Worm (Caenorhabditis elegans) whole organism, L2 larva: ENCODE data around the gene gldi-7.

ENCODE experiments used
- F13H6.1 ChIP-seq: sonication (generic microtip); optimal IDR thresholded peaks from 2 replicates; lab custom pipeline; 2016; ENCODE audit warnings: missing genetic modification characterization, missing compliant biosample characterization
- ZK546.5 ChIP-seq: sonication (generic microtip); optimal IDR thresholded peaks from 2 replicates; lab custom pipeline; 2017; ENCODE audit warnings: missing biosample characterization, missing genetic modification characterization
- aly-2 ChIP-seq: fragments of 150-350 bp; optimal IDR thresholded peaks from 2 replicates; lab custom pipeline; 2014; ENCODE audit warnings: missing biosample characterization, missing genetic modification characterization
- egl-27 ChIP-seq: sonication (generic microtip); optimal IDR thresholded peaks from 3 replicates; lab custom pipeline; 2017; ENCODE audit warnings: missing biosample characterization, missing genetic modification reagents, missing genetic modification characterization
- elt-3 ChIP-seq: sonication (generic microtip); optimal IDR thresholded peaks from 2 replicates; lab custom pipeline; 2017; ENCODE audit warnings: missing biosample characterization, missing genetic modification characterization
- mdl-1 ChIP-seq, 2 experiments: fragments of 150-350 bp in 1 of 2; sonication (generic microtip) in 1 of 2; optimal IDR thresholded peaks; 2 replicates each; lab custom pipeline; 2017; ENCODE audit warnings: missing biosample characterization in 2 of 2, missing genetic modification characterization in 2 of 2
- nhr-12 ChIP-seq: fragments of 150-350 bp; optimal IDR thresholded peaks from 2 replicates; lab custom pipeline; 2014; ENCODE audit warnings: missing biosample characterization, missing genetic modification characterization
- nhr-237 ChIP-seq: fragments of 150-350 bp; optimal IDR thresholded peaks from 2 replicates; lab custom pipeline; 2014; ENCODE audit warnings: missing biosample characterization, missing genetic modification characterization
- skn-1 ChIP-seq: sonication (generic microtip); optimal IDR thresholded peaks from 2 replicates; lab custom pipeline; 2017; ENCODE audit warnings: missing biosample characterization, missing genetic modification characterization
- snpc-4 ChIP-seq: fragments of 150-350 bp; optimal IDR thresholded peaks from 2 replicates; lab custom pipeline; 2014; ENCODE audit warnings: missing biosample characterization, missing genetic modification characterization
- unc-62 ChIP-seq: fragments of 150-350 bp; optimal IDR thresholded peaks from 2 replicates; lab custom pipeline; 2014; ENCODE audit warnings: missing biosample characterization, missing genetic modification reagents, missing genetic modification characterization
- ztf-11 ChIP-seq: sonication (generic microtip); optimal IDR thresholded peaks from 2 replicates; lab custom pipeline; 2017; ENCODE audit warnings: missing biosample characterization, missing genetic modification characterization

DNA sequence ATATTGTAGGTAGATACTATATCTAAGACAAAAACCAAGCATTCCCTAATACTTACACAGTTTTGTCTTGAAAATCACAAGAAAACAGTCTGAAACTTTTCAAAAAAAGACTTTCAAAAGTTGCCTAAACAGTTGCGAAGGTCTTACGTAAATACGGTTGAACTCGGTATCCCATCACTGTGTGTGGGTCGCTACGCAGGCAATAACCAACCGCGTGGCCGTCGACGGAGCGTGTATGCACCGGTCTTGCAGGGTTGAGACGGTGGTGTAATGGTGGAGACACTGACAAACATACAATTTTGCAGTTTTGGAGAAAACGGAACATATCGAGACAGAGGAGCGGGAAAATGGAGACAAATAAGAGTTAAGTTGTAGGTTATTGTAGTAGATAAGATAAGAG, 30.2 kb upstream of the gldi-7 start, which contains the start of gene iff-2:
- peak; percentile 93 to 99 for TF ChIP-seq mdl-1 (tag; optimal IDR thresholded peaks at IDR 0.05; lab: Kevin White, UChicago)
- peak; percentile 94 for TF ChIP-seq skn-1 (tag; lab: Kevin White, UChicago)
- TF ChIP-seq F13H6.1 (tag; lab: Kevin White, UChicago): peak; percentile 99
- TF ChIP-seq egl-27 (tag; lab: Kevin White, UChicago): peak; percentile 98
- TF ChIP-seq unc-62 (GFP tag; lab: Kevin White, UChicago): peak; percentile 92
- peak; percentile 37 for TF ChIP-seq ztf-11
- no peak for TF ChIP-seq elt-3 (tag; lab: Kevin White, UChicago)
- no peak for TF ChIP-seq aly-2
- peak; percentile 65 for TF ChIP-seq nhr-12 (tag; lab: Kevin White, UChicago)
- TF ChIP-seq ZK546.5: peak; percentile 93
- TF ChIP-seq snpc-4 (tag; lab: Kevin White, UChicago): peak; percentile 93
- peak; percentile 77 for TF ChIP-seq nhr-237
